Worm (Caenorhabditis elegans): Measurements from ENCODE around the gene fbxc-20.

DNA sequence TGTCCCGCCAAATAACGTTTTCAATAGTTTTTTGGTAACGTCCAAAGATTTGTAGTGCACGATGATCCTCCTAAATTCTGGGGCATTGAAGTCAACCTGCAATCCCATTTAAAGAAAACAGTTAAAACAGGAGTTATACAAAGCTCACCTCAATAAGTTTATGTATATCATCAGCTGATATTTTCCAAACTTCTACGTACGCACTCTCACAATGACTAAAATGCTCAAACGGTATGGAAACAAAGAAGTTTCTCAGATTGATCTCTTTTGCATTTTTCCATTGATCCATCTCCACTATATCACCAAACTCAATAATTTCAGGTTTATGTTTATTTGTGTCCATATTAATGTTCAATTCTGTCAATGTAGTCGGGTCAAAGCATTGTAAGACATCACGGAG, 7.4 kb upstream of the fbxc-20 start:
- TF ChIP-seq W03F9.2 (tag; optimal IDR thresholded peaks at IDR 0.05) (no peak), dao-5 (tag; optimal IDR thresholded peaks at IDR 0.05) (no peak)
